Fruit fly (Drosophila melanogaster): ENCODE results near the gene mIF2.

Gene mIF2

DNA sequence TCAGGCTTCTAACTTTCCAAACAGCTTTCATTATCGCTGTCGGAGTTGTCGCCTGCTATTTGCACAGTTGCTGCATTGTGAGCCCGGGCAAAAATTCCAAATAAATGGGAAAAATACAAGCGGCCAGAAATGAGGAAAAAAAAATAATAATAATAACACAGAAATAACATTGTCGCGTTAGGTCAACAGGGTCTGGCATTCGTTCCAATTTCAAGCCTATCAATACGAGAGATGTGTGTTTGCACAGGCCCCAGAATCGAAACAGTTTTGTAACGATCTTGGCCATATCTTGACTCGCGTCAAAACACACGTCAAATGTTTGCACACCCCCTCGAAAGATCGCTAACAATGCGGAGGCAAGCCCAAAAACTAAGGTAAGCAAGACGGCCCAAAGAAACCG is 11.8 kb upstream of the mIF2 start (continued):
- TF ChIP-seq Hr78 (GFP tag; optimal IDR thresholded peaks at IDR 0.05): no peak
- TF ChIP-seq grau (tag; optimal IDR thresholded peaks at IDR 0.05): no peak
- TF ChIP-seq stc (GFP tag; IDR thresholded peaks at IDR 0.05): peak; percentile 36; the same call in 1 of the 2 replicates
- TF ChIP-seq CG32532 (GFP tag; IDR thresholded peaks at IDR 0.05): no peak
- TF ChIP-seq CG7839 (tag; optimal IDR thresholded peaks at IDR 0.05): no peak
- TF ChIP-seq kay (GFP tag; optimal IDR thresholded peaks at IDR 0.05): no peak
- TF ChIP-seq CG9876 (GFP tag; optimal IDR thresholded peaks at IDR 0.05): no peak
- peak; percentile 67 for TF ChIP-seq Asciz (GFP tag; optimal IDR thresholded peaks at IDR 0.05)
- peak; percentile 26 for TF ChIP-seq CG17568 (GFP tag; optimal IDR thresholded peaks at IDR 0.05)
- TF ChIP-seq CG10267 (tag; optimal IDR thresholded peaks at IDR 0.05): no peak
- TF ChIP-seq Atf6 (GFP tag; IDR thresholded peaks at IDR 0.05): peak; percentile 65
- TF ChIP-seq slp2 (GFP tag; optimal IDR thresholded peaks at IDR 0.05): no peak
- TF ChIP-seq twi (tag; optimal IDR thresholded peaks at IDR 0.05): no peak
- TF ChIP-seq CG8290 (GFP tag; optimal IDR thresholded peaks at IDR 0.05): no peak
- TF ChIP-seq CG8290 (tag; optimal IDR thresholded peaks at IDR 0.05): peak in 1 of 2 experiments; percentile 43
- no peak for TF ChIP-seq slou (GFP tag; optimal IDR thresholded peaks at IDR 0.05)
- TF ChIP-seq CG3065 (GFP tag; optimal IDR thresholded peaks at IDR 0.05): no peak
- TF ChIP-seq onecut (GFP tag; IDR thresholded peaks at IDR 0.05): no peak; the same call in 1 of the 2 replicates
- TF ChIP-seq phol (tag; optimal IDR thresholded peaks at IDR 0.05): no peak
- TF ChIP-seq HLH4C (GFP tag; IDR thresholded peaks at IDR 0.05; ENCODE audit: partially characterized antibody): no peak
- TF ChIP-seq CG9797 (GFP tag; optimal IDR thresholded peaks at IDR 0.05): no peak
- no peak for TF ChIP-seq NC2α (GFP tag; optimal IDR thresholded peaks at IDR 0.05)
- TF ChIP-seq CG10565 (GFP tag; optimal IDR thresholded peaks at IDR 0.05): no peak
- TF ChIP-seq CG33557 (GFP tag; optimal IDR thresholded peaks at IDR 0.05): no peak
- TF ChIP-seq D19B (GFP tag; optimal IDR thresholded peaks at IDR 0.05): no peak
- no peak for TF ChIP-seq az2 (GFP tag; optimal IDR thresholded peaks at IDR 0.05)
- TF ChIP-seq stwl (tag; optimal IDR thresholded peaks at IDR 0.05): no peak
- peak in 1 of 2 experiments; percentile 4 for TF ChIP-seq Hr51 (GFP tag; optimal IDR thresholded peaks at IDR 0.05)
- no peak for TF ChIP-seq eyg (GFP tag; optimal IDR thresholded peaks at IDR 0.05)
- TF ChIP-seq unc-4 (GFP tag; IDR thresholded peaks at IDR 0.05; ENCODE audit: partially characterized antibody): no peak
- TF ChIP-seq CG12299 (tag; optimal IDR thresholded peaks at IDR 0.05): peak; percentile 9
- TF ChIP-seq CG1832 (GFP tag; optimal IDR thresholded peaks at IDR 0.05): no peak
- peak; percentile 30 for TF ChIP-seq PHDP (tag; optimal IDR thresholded peaks at IDR 0.05)
- TF ChIP-seq CG31441 (GFP tag; IDR thresholded peaks at IDR 0.05): no peak
- TF ChIP-seq Pdp1 (GFP tag; optimal IDR thresholded peaks at IDR 0.05): peak in 1 of 2 experiments; percentile 15
- no peak for TF ChIP-seq Hmx (GFP tag; optimal IDR thresholded peaks at IDR 0.05)
- no peak for TF ChIP-seq CG8765 (GFP tag; IDR thresholded peaks at IDR 0.05)
- TF ChIP-seq p53 (GFP tag; optimal IDR thresholded peaks at IDR 0.05): no peak
- no peak for TF ChIP-seq ato (GFP tag; IDR thresholded peaks at IDR 0.05; ENCODE audit: partially characterized antibody)
- no peak for TF ChIP-seq CG32772 (GFP tag; IDR thresholded peaks at IDR 0.05)
- TF ChIP-seq Med (GFP tag): peak; percentile 88
- TF ChIP-seq Dad (GFP tag; optimal IDR thresholded peaks at IDR 0.05): no peak
- TF ChIP-seq CG4360 (GFP tag; IDR thresholded peaks at IDR 0.05): no peak
- no peak for TF ChIP-seq trh (GFP tag; optimal IDR thresholded peaks at IDR 0.05)
- peak; percentile 4 for TF ChIP-seq dmrt99B (tag; optimal IDR thresholded peaks at IDR 0.05)
- peak; percentile 28 for TF ChIP-seq CG12744 (GFP tag; optimal IDR thresholded peaks at IDR 0.05)
- peak; percentile 48 for TF ChIP-seq MTF-1 (GFP tag; optimal IDR thresholded peaks at IDR 0.05; ENCODE audit: borderline replicate concordance)
- TF ChIP-seq vvl (GFP tag; IDR thresholded peaks at IDR 0.05): no peak
- TF ChIP-seq da (GFP tag; optimal IDR thresholded peaks at IDR 0.05): no peak
- TF ChIP-seq CG31365 (tag; optimal IDR thresholded peaks at IDR 0.05): no peak
- TF ChIP-seq CHES-1-like (GFP tag; optimal IDR thresholded peaks at IDR 0.05): no peak

Data from whole organism, embryonic.